Fruit fly (Drosophila melanogaster) whole organism, embryonic: ENCODE results near the gene CG18262.
A peak's percentile ranks its signal among the peaks of the same experiment; 100 is the strongest.

Source experiments
- CG10431 ChIP-seq: fragments of 200-800 bp; sonication (Bioruptor generic); optimal IDR thresholded peaks from 3 replicates; lab custom pipeline; 2018; ENCODE audit warnings: missing biosample characterization, mild to moderate bottlenecking, missing genetic modification characterization
- CG14710 ChIP-seq: fragments of 200-800 bp; sonication (Bioruptor generic); optimal IDR thresholded peaks from 3 replicates; lab custom pipeline; 2019; ENCODE audit warnings: missing biosample characterization, mild to moderate bottlenecking, missing genetic modification characterization, moderate library complexity
- CG15601 ChIP-seq: fragments of 200-800 bp; sonication (Bioruptor generic); optimal IDR thresholded peaks from 3 replicates; lab custom pipeline; 2019; ENCODE audit warnings: missing biosample characterization, mild to moderate bottlenecking, missing genetic modification characterization, moderate library complexity
- CG4707 ChIP-seq: fragments of 200-800 bp; sonication (Bioruptor generic); optimal IDR thresholded peaks from 2 replicates; lab custom pipeline; 2018; ENCODE audit warnings: missing biosample characterization, mild to moderate bottlenecking, missing genetic modification characterization, moderate library complexity
- CG5180 ChIP-seq: fragments of 200-800 bp; sonication (Bioruptor generic); optimal IDR thresholded peaks from 3 replicates; lab custom pipeline; 2017; ENCODE audit warnings: missing biosample characterization, missing genetic modification characterization, mild to moderate bottlenecking, moderate library complexity, missing genetic modification reagents
- CG6791 ChIP-seq: fragments of 200-800 bp; sonication (Bioruptor generic); IDR thresholded peaks from 3 replicates; pipeline ENCODE4 v1.3.6; 2022; ENCODE audit warnings: missing biosample characterization, missing genetic modification characterization; ENCODE audit not compliant: partially characterized antibody
- CG7786 ChIP-seq: fragments of 200-800 bp; sonication (Bioruptor generic); optimal IDR thresholded peaks from 2 replicates; lab custom pipeline; 2016; ENCODE audit warnings: missing biosample characterization, missing genetic modification characterization
- CG8765 ChIP-seq: fragments of 200-800 bp; sonication (Bioruptor generic); IDR thresholded peaks from 2 replicates; pipeline ENCODE4 v1.3.6; 2022; ENCODE audit warnings: missing biosample characterization, missing genetic modification characterization
- CG9215 ChIP-seq: fragments of 200-800 bp; sonication (Bioruptor generic); IDR thresholded peaks from 2 replicates; pipeline ENCODE4 v1.3.6; 2022; ENCODE audit warnings: missing biosample characterization, missing genetic modification characterization
- Dad ChIP-seq: fragments of 200-800 bp; sonication (Bioruptor generic); optimal IDR thresholded peaks from 3 replicates; lab custom pipeline; 2016; ENCODE audit warnings: missing biosample characterization, missing genetic modification characterization
- Dbx ChIP-seq: fragments of 200-800 bp; sonication (Bioruptor generic); IDR thresholded peaks from 3 replicates; pipeline ENCODE4 v1.3.6; 2022; ENCODE audit warnings: missing biosample characterization, missing genetic modification characterization
- Deaf1 ChIP-seq: fragments of 200-800 bp; optimal IDR thresholded peaks from 3 replicates; lab custom pipeline; 2019; ENCODE audit warnings: missing biosample characterization, mild to moderate bottlenecking, missing genetic modification characterization, moderate library complexity
- Dll ChIP-seq: fragments of 200-800 bp; sonication (Bioruptor generic); IDR thresholded peaks from 4 replicates; pipeline ENCODE4 v1.3.6; 2022; ENCODE audit warnings: missing biosample characterization, missing genetic modification characterization; ENCODE audit not compliant: partially characterized antibody
- Doc3 ChIP-seq: fragments of 200-800 bp; sonication (Bioruptor generic); IDR thresholded peaks from 3 replicates; pipeline ENCODE4 v1.3.6; 2022; ENCODE audit warnings: missing biosample characterization, missing genetic modification characterization; ENCODE audit not compliant: partially characterized antibody
- Gsc ChIP-seq: fragments of 200-800 bp; sonication (Bioruptor generic); IDR thresholded peaks from 2 replicates; pipeline ENCODE4 v1.3.6; 2022; ENCODE audit warnings: missing biosample characterization, missing genetic modification characterization
- Hr78 ChIP-seq, 2 experiments: fragments of 200-800 bp in 1 of 2; fragments of >200 bp in 1 of 2; sonication (Bioruptor generic) in 1 of 2; optimal IDR thresholded peaks; 2 replicates each; lab custom pipeline; 2017 to 2019; ENCODE audit warnings: missing biosample characterization in 2 of 2, missing genetic modification characterization in 2 of 2, mild to moderate bottlenecking in 1 of 2, moderate library complexity in 1 of 2
- Med ChIP-seq: fragments of 200-800 bp; sonication (Bioruptor generic); peaks from one replicate; lab custom pipeline; 2016; ENCODE audit warnings: missing biosample characterization, missing genetic modification characterization, mild to moderate bottlenecking, inconsistent platforms, moderate library complexity
- Neu2 ChIP-seq: fragments of 200-800 bp; sonication (Bioruptor generic); optimal IDR thresholded peaks from 3 replicates; lab custom pipeline; 2016; ENCODE audit warnings: missing biosample characterization, missing genetic modification characterization, borderline replicate concordance
- Nf-YC ChIP-seq: fragments of 200-800 bp; optimal IDR thresholded peaks from 3 replicates; lab custom pipeline; 2019; ENCODE audit warnings: missing biosample characterization, mild to moderate bottlenecking, missing genetic modification characterization, moderate library complexity
- Optix ChIP-seq: fragments of 200-800 bp; sonication (Bioruptor generic); IDR thresholded peaks from 3 replicates; pipeline ENCODE4 v1.3.6; 2022; ENCODE audit warnings: missing biosample characterization, missing genetic modification characterization
- Scr ChIP-seq: fragments of 200-800 bp; sonication (Bioruptor generic); IDR thresholded peaks from 2 replicates; pipeline ENCODE4 v1.3.6; 2022; ENCODE audit warnings: missing biosample characterization, missing genetic modification characterization; ENCODE audit not compliant: partially characterized antibody
- Side ChIP-seq: fragments of 200-800 bp; sonication (Bioruptor generic); optimal IDR thresholded peaks from 2 replicates; lab custom pipeline; 2016; ENCODE audit warnings: missing biosample characterization, missing genetic modification characterization
- Six4 ChIP-seq: fragments of 200-800 bp; sonication (Bioruptor generic); optimal IDR thresholded peaks from 2 replicates; lab custom pipeline; 2016; ENCODE audit warnings: missing biosample characterization, missing genetic modification characterization
- Sox102F ChIP-seq: fragments of 200-800 bp; sonication (Bioruptor generic); optimal IDR thresholded peaks from 2 replicates; lab custom pipeline; 2018; ENCODE audit warnings: missing biosample characterization, mild to moderate bottlenecking, missing genetic modification characterization, moderate library complexity
- Spps ChIP-seq: fragments of 200-800 bp; sonication (Bioruptor generic); optimal IDR thresholded peaks from 2 replicates; lab custom pipeline; 2018; ENCODE audit warnings: missing biosample characterization, mild to moderate bottlenecking, missing genetic modification characterization
- Xrp1 ChIP-seq: fragments of 200-800 bp; sonication (Bioruptor generic); IDR thresholded peaks from 2 replicates; pipeline ENCODE4 v1.3.6; 2022; ENCODE audit warnings: missing biosample characterization, missing genetic modification characterization
- abd-A ChIP-seq: fragments of 200-800 bp; sonication (Bioruptor generic); optimal IDR thresholded peaks from 3 replicates; lab custom pipeline; 2019; ENCODE audit warnings: missing biosample characterization, mild to moderate bottlenecking, missing genetic modification characterization, moderate library complexity
- ase ChIP-seq: fragments of 200-800 bp; sonication (Bioruptor generic); IDR thresholded peaks from 3 replicates; pipeline ENCODE4 v1.3.6; 2022; ENCODE audit warnings: missing biosample characterization, missing genetic modification characterization
- bcd ChIP-seq: fragments of 200-800 bp; sonication (Bioruptor generic); optimal IDR thresholded peaks from 2 replicates; lab custom pipeline; 2017; ENCODE audit warnings: missing biosample characterization, mild to moderate bottlenecking, missing genetic modification characterization
- bsh ChIP-seq, 2 experiments: fragments of 200-800 bp; sonication (Bioruptor generic); optimal IDR thresholded peaks; 2 replicates each; lab custom pipeline; 2017 to 2018; ENCODE audit warnings: mild to moderate bottlenecking in 2 of 2, missing biosample characterization in 2 of 2, missing genetic modification characterization in 2 of 2, moderate library complexity in 1 of 2
- btn ChIP-seq: fragments of 200-800 bp; sonication (Bioruptor generic); optimal IDR thresholded peaks from 2 replicates; lab custom pipeline; 2016; ENCODE audit warnings: missing biosample characterization, missing genetic modification characterization
- cg ChIP-seq: fragments of 200-800 bp; sonication (Bioruptor generic); optimal IDR thresholded peaks from 3 replicates; lab custom pipeline; 2019; ENCODE audit warnings: missing biosample characterization, mild to moderate bottlenecking, missing genetic modification characterization, moderate library complexity
- croc ChIP-seq: fragments of 200-800 bp; sonication (Bioruptor generic); conservative IDR thresholded peaks from 3 replicates; pipeline ENCODE4 v1.3.6; 2022; ENCODE audit warnings: missing biosample characterization, missing genetic modification characterization
- danr ChIP-seq: fragments of 200-800 bp; sonication (Bioruptor generic); IDR thresholded peaks from 2 replicates; pipeline ENCODE4 v1.3.6; 2022; ENCODE audit warnings: missing biosample characterization, missing genetic modification characterization
- exex ChIP-seq: fragments of 200-800 bp; sonication (Bioruptor generic); optimal IDR thresholded peaks from 4 replicates; lab custom pipeline; 2018; ENCODE audit warnings: missing biosample characterization, mild to moderate bottlenecking, missing genetic modification characterization, moderate library complexity
- fd3F ChIP-seq: fragments of 200-800 bp; sonication (Bioruptor generic); optimal IDR thresholded peaks from 2 replicates; lab custom pipeline; 2018; ENCODE audit warnings: missing biosample characterization, mild to moderate bottlenecking, missing genetic modification characterization, moderate library complexity
- fd64A ChIP-seq: fragments of 200-800 bp; sonication (Bioruptor generic); optimal IDR thresholded peaks from 3 replicates; lab custom pipeline; 2018; ENCODE audit warnings: missing biosample characterization, mild to moderate bottlenecking, missing genetic modification characterization
- gsb-n ChIP-seq: fragments of 200-800 bp; sonication (Bioruptor generic); optimal IDR thresholded peaks from 3 replicates; lab custom pipeline; 2018; ENCODE audit warnings: missing biosample characterization, mild to moderate bottlenecking, missing genetic modification characterization
- kah ChIP-seq: fragments of 200-800 bp; sonication (Bioruptor generic); optimal IDR thresholded peaks from 2 replicates; lab custom pipeline; 2018; ENCODE audit warnings: missing biosample characterization, mild to moderate bottlenecking, missing genetic modification characterization
- lilli ChIP-seq: fragments of 200-800 bp; sonication (Bioruptor generic); optimal IDR thresholded peaks from 3 replicates; lab custom pipeline; 2016; ENCODE audit warnings: missing biosample characterization, missing genetic modification characterization
- luna ChIP-seq: fragments of 200-800 bp; sonication (Bioruptor generic); optimal IDR thresholded peaks from 2 replicates; lab custom pipeline; 2016; ENCODE audit warnings: missing biosample characterization, missing genetic modification characterization
- mirr ChIP-seq: fragments of 200-800 bp; sonication (Bioruptor generic); optimal IDR thresholded peaks from 3 replicates; lab custom pipeline; 2018; ENCODE audit warnings: missing biosample characterization, mild to moderate bottlenecking, missing genetic modification characterization
- pfk ChIP-seq: fragments of 200-800 bp; sonication (Bioruptor generic); optimal IDR thresholded peaks from 2 replicates; lab custom pipeline; 2018; ENCODE audit warnings: missing biosample characterization, mild to moderate bottlenecking, missing genetic modification characterization, moderate library complexity
- sens ChIP-seq: fragments of 200-800 bp; sonication (Bioruptor generic); peaks from one replicate; lab custom pipeline; 2016; ENCODE audit warnings: missing biosample characterization, missing genetic modification characterization
- sim ChIP-seq: fragments of 200-800 bp; sonication (Bioruptor generic); IDR thresholded peaks from 2 replicates; pipeline ENCODE4 v1.3.6; 2022; ENCODE audit warnings: missing biosample characterization, missing genetic modification characterization
- sug ChIP-seq: fragments of 200-800 bp; optimal IDR thresholded peaks from 2 replicates; lab custom pipeline; 2019; ENCODE audit warnings: missing biosample characterization, mild to moderate bottlenecking, missing genetic modification characterization, moderate library complexity

CG18262 gene

dm6 chrX:8106281-8107050 lies 46.3 kb upstream of the CG18262 start (continued):
- TF ChIP-seq CG7786 (GFP tag; lab: Kevin White, UChicago) (no peak), danr (GFP tag; lab: Robert Waterston, UW) (no peak), lilli (GFP tag; lab: Kevin White, UChicago) (no peak), sens (peak; percentile 67), sim (no peak), luna (GFP tag; lab: Kevin White, UChicago) (no peak), Med (GFP tag; lab: Kevin White, UChicago) (peak; percentile 32), Doc3 (no peak), fd3F (GFP tag; lab: Kevin White, UChicago) (no peak), Xrp1 (GFP tag; lab: Robert Waterston, UW) (0 out of 2 replicates have a peak, but pooled peaks have one; percentile 7), cg (GFP tag; lab: Kevin White, UChicago) (peak; percentile 35), CG6791 (GFP tag; lab: Robert Waterston, UW) (no peak), CG5180 (GFP tag; lab: Kevin White, UChicago) (peak; percentile 67), kah (peak; percentile 31), gsb-n (tag; lab: Kevin White, UChicago) (no peak), CG15601 (tag; lab: Kevin White, UChicago) (peak; percentile 10), Side (no peak), Nf-YC (tag; lab: Kevin White, UChicago) (no peak), CG9215 (GFP tag; lab: Robert Waterston, UW) (no peak), CG4707 (GFP tag; lab: Kevin White, UChicago) (no peak), Hr78 (GFP tag; optimal IDR thresholded peaks at IDR 0.05; lab: Kevin White, UChicago) (peak in 1 of 2 experiments; percentile 53), CG10431 (GFP tag; lab: Kevin White, UChicago) (peak; percentile 4), bsh (GFP tag; optimal IDR thresholded peaks at IDR 0.05; lab: Kevin White, UChicago) (peak in 1 of 2 experiments; percentile 9), Spps (no peak), Scr (GFP tag; lab: Robert Waterston, UW) (no peak), Six4 (GFP tag; lab: Kevin White, UChicago) (no peak), Neu2 (GFP tag; lab: Kevin White, UChicago) (no peak), Dbx (GFP tag; lab: Robert Waterston, UW) (no peak), Dad (GFP tag; lab: Kevin White, UChicago) (no peak), croc (no peak), abd-A (no peak), sug (tag; lab: Kevin White, UChicago) (peak; percentile 79), fd64A (GFP tag; lab: Kevin White, UChicago) (peak; percentile 0), mirr (GFP tag; lab: Kevin White, UChicago) (peak; percentile 73), Dll (GFP tag; lab: Robert Waterston, UW) (no peak), Gsc (GFP tag; lab: Robert Waterston, UW) (no peak), Sox102F (GFP tag; lab: Kevin White, UChicago) (no peak), bcd (GFP tag; lab: Kevin White, UChicago) (no peak)

- TF ChIP-seq CG8765 (GFP tag; lab: Robert Waterston, UW) (no peak), exex (tag; lab: Kevin White, UChicago) (peak; percentile 72), Optix (no peak), CG14710 (no peak), Med (GFP tag; lab: Kevin White, UChicago) (no peak), Deaf1 (tag; lab: Kevin White, UChicago) (peak; percentile 8), btn (GFP tag; lab: Kevin White, UChicago) (no peak), ase (GFP tag; lab: Robert Waterston, UW) (no peak), pfk (peak; percentile 87)
- TF ChIP-seq, all 482 proteins: peak for 3
These were observed 44.8 kb upstream of the CG18262 start for dm6 chrX:8107936-8108335.
